Worm (Caenorhabditis elegans) whole organism, L2 larva: ENCODE measurements around the gene snpc-1.1.

Source experiments
- aly-2 ChIP-seq: fragments of 150-350 bp; optimal IDR thresholded peaks from 2 replicates; lab custom pipeline; 2014; ENCODE audit warnings: missing biosample characterization, missing genetic modification characterization
- ceh-82 ChIP-seq: fragments of 150-350 bp; optimal IDR thresholded peaks from 2 replicates; lab custom pipeline; 2014; ENCODE audit warnings: missing biosample characterization, missing genetic modification characterization
- elt-3 ChIP-seq: sonication (generic microtip); optimal IDR thresholded peaks from 2 replicates; lab custom pipeline; 2017; ENCODE audit warnings: missing biosample characterization, missing genetic modification characterization
- unc-39 ChIP-seq: fragments of 150-350 bp; optimal IDR thresholded peaks from 2 replicates; lab custom pipeline; 2014; ENCODE audit warnings: missing biosample characterization, missing genetic modification characterization
- unc-62 ChIP-seq: fragments of 150-350 bp; optimal IDR thresholded peaks from 2 replicates; lab custom pipeline; 2014; ENCODE audit warnings: missing biosample characterization, missing genetic modification reagents, missing genetic modification characterization
- zag-1 ChIP-seq: fragments of 150-350 bp; optimal IDR thresholded peaks from 2 replicates; lab custom pipeline; 2014; ENCODE audit warnings: missing biosample characterization, missing genetic modification characterization

DNA sequence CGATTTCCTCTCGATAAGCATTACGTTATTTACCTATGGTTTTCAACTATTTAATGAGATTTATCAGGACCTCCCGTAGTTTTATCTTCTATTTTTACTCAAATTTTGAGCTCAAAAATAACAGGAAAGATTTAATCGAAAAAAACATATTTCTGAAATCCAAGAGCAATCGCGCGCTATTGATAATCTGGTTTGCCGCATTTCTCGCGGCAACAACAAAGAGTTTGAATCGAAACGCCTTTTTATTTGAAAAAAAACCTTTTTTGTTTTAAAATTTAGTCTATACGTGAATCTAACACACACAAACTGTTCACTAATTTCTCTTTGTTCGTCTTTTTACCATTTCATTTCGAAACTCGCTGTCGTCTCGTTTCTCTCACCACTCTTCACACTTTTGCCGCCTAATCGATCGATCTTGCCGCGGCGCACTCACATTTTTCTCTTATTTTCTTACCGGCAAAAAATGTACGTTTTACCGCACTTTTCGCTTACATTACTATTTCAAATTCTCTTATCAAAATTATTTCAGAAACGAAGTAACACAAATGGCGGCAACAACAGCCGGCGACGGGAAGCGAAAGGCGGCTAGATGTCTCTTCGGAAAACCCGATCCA is 35.2 kb upstream of the snpc-1.1 start, which contains the start of gene cki-2:
- no peak for TF ChIP-seq zag-1 (tag; lab: Kevin White, UChicago)
- no peak for TF ChIP-seq aly-2 (tag; lab: Kevin White, UChicago)
- TF ChIP-seq ceh-82 (tag; lab: Kevin White, UChicago) = no peak
- TF ChIP-seq unc-62 (GFP tag; lab: Kevin White, UChicago) = no peak
- no peak for TF ChIP-seq elt-3 (tag; lab: Kevin White, UChicago)
- TF ChIP-seq unc-39 (tag; lab: Kevin White, UChicago) = no peak
